Fruit fly (Drosophila melanogaster) whole organism, embryonic: ENCODE results near the gene mmy.

Source experiments
- BEAF-32 ChIP-seq: fragments of 200-800 bp; sonication (Bioruptor generic); optimal IDR thresholded peaks from 3 replicates; lab custom pipeline; 2017; ENCODE audit warnings: missing biosample characterization, missing genetic modification characterization, mild to moderate bottlenecking, moderate library complexity, missing genetic modification reagents
- CG10147 ChIP-seq: fragments of 200-800 bp; sonication (Bioruptor generic); optimal IDR thresholded peaks from 2 replicates; lab custom pipeline; 2019; ENCODE audit warnings: missing biosample characterization, mild to moderate bottlenecking, missing genetic modification characterization, moderate library complexity
- CG10209 ChIP-seq: fragments of 200-800 bp; sonication (Bioruptor generic); optimal IDR thresholded peaks from 3 replicates; lab custom pipeline; 2017; ENCODE audit warnings: missing biosample characterization, mild to moderate bottlenecking, missing genetic modification characterization, missing genetic modification reagents
- CG10431 ChIP-seq: fragments of 200-800 bp; sonication (Bioruptor generic); optimal IDR thresholded peaks from 3 replicates; lab custom pipeline; 2018; ENCODE audit warnings: missing biosample characterization, mild to moderate bottlenecking, missing genetic modification characterization
- CG11560 ChIP-seq: fragments of 200-800 bp; sonication (Bioruptor generic); IDR thresholded peaks from 3 replicates; pipeline ENCODE4 v1.3.6; 2022; ENCODE audit warnings: missing biosample characterization, missing genetic modification characterization
- CG11696 ChIP-seq: fragments of 200-800 bp; sonication (Bioruptor generic); IDR thresholded peaks from 2 replicates; pipeline ENCODE4 v1.3.6; 2022; ENCODE audit warnings: missing biosample characterization, missing genetic modification characterization
- CG12299 ChIP-seq: fragments of 200-800 bp; sonication (Bioruptor generic); optimal IDR thresholded peaks from 2 replicates; lab custom pipeline; 2018; ENCODE audit warnings: missing biosample characterization, mild to moderate bottlenecking, missing genetic modification characterization
- CG12769 ChIP-seq: fragments of 200-800 bp; sonication (Bioruptor generic); optimal IDR thresholded peaks from 2 replicates; lab custom pipeline; 2019; ENCODE audit warnings: missing biosample characterization, mild to moderate bottlenecking, missing genetic modification characterization, moderate library complexity
- CG14710 ChIP-seq: fragments of 200-800 bp; sonication (Bioruptor generic); optimal IDR thresholded peaks from 3 replicates; lab custom pipeline; 2019; ENCODE audit warnings: missing biosample characterization, mild to moderate bottlenecking, missing genetic modification characterization, moderate library complexity
- CG15073 ChIP-seq: fragments of 200-800 bp; sonication (Bioruptor generic); optimal IDR thresholded peaks from 2 replicates; lab custom pipeline; 2016; ENCODE audit warnings: missing biosample characterization, missing genetic modification characterization
- CG1832 ChIP-seq: fragments of 200-800 bp; sonication (Bioruptor generic); optimal IDR thresholded peaks from 2 replicates; lab custom pipeline; 2017; ENCODE audit warnings: missing biosample characterization, mild to moderate bottlenecking, missing genetic modification characterization, inconsistent platforms
- CG3281 ChIP-seq: fragments of 200-800 bp; sonication (Bioruptor generic); optimal IDR thresholded peaks from 3 replicates; lab custom pipeline; 2017; ENCODE audit warnings: missing biosample characterization, mild to moderate bottlenecking, missing genetic modification characterization
- CG3838 ChIP-seq: fragments of 200-800 bp; sonication (Bioruptor generic); optimal IDR thresholded peaks from 3 replicates; lab custom pipeline; 2016; ENCODE audit warnings: missing biosample characterization, missing genetic modification characterization
- CG4707 ChIP-seq: fragments of 200-800 bp; sonication (Bioruptor generic); optimal IDR thresholded peaks from 2 replicates; lab custom pipeline; 2018; ENCODE audit warnings: missing biosample characterization, mild to moderate bottlenecking, missing genetic modification characterization, moderate library complexity
- CG7839 ChIP-seq: fragments of 200-800 bp; sonication (Bioruptor generic); optimal IDR thresholded peaks from 3 replicates; lab custom pipeline; 2018; ENCODE audit warnings: missing biosample characterization, mild to moderate bottlenecking, missing genetic modification characterization, moderate library complexity
- CG9797 ChIP-seq: fragments of 200-800 bp; sonication (Bioruptor generic); optimal IDR thresholded peaks from 3 replicates; lab custom pipeline; 2018; ENCODE audit warnings: missing biosample characterization, mild to moderate bottlenecking, missing genetic modification characterization
- CG9932 ChIP-seq: fragments of 200-800 bp; sonication (Bioruptor generic); IDR thresholded peaks from 2 replicates; pipeline ENCODE4 v1.3.6; 2022; ENCODE audit warnings: missing biosample characterization, missing genetic modification characterization
- Camta ChIP-seq: fragments of 200-800 bp; sonication (Bioruptor generic); optimal IDR thresholded peaks from 2 replicates; lab custom pipeline; 2016; ENCODE audit warnings: missing biosample characterization, missing genetic modification characterization
- CrebB ChIP-seq: fragments of 200-800 bp; sonication (Bioruptor generic); optimal IDR thresholded peaks from 3 replicates; lab custom pipeline; 2018; ENCODE audit warnings: missing biosample characterization, mild to moderate bottlenecking, missing genetic modification characterization
- Dad ChIP-seq: fragments of 200-800 bp; sonication (Bioruptor generic); optimal IDR thresholded peaks from 3 replicates; lab custom pipeline; 2016; ENCODE audit warnings: missing biosample characterization, missing genetic modification characterization
- Dfd ChIP-seq, 2 experiments: fragments of >200 bp; optimal IDR thresholded peaks; 2 replicates each; lab custom pipeline; 2017; ENCODE audit warnings: missing biosample characterization in 2 of 2, missing genetic modification characterization in 2 of 2
- Fer3 ChIP-seq: fragments of 200-800 bp; sonication (Bioruptor generic); optimal IDR thresholded peaks from 2 replicates; lab custom pipeline; 2018; ENCODE audit warnings: missing biosample characterization, mild to moderate bottlenecking, missing genetic modification characterization, moderate library complexity
- Gug ChIP-seq: fragments of 200-800 bp; sonication (Bioruptor generic); IDR thresholded peaks from 4 replicates; pipeline ENCODE4 v1.3.6; 2022; ENCODE audit warnings: missing biosample characterization, missing genetic modification characterization
- HLH4C ChIP-seq: fragments of 200-800 bp; sonication (Bioruptor generic); IDR thresholded peaks from 3 replicates; pipeline ENCODE4 v1.3.6; 2022; ENCODE audit warnings: missing biosample characterization, missing genetic modification characterization; ENCODE audit not compliant: partially characterized antibody
- Mad ChIP-seq: fragments of 200-800 bp; sonication (Bioruptor generic); optimal IDR thresholded peaks from 2 replicates; lab custom pipeline; 2016; ENCODE audit warnings: missing biosample characterization, missing genetic modification characterization
- Neu2 ChIP-seq: fragments of 200-800 bp; sonication (Bioruptor generic); optimal IDR thresholded peaks from 3 replicates; lab custom pipeline; 2016; ENCODE audit warnings: missing biosample characterization, missing genetic modification characterization, borderline replicate concordance
- Sry-β ChIP-seq: fragments of 200-800 bp; sonication (Bioruptor generic); optimal IDR thresholded peaks from 2 replicates; lab custom pipeline; 2018; ENCODE audit warnings: missing biosample characterization, mild to moderate bottlenecking, missing genetic modification characterization, moderate library complexity
- Ssrp ChIP-seq: fragments of 200-800 bp; sonication (Bioruptor generic); optimal IDR thresholded peaks from 2 replicates; lab custom pipeline; 2018; ENCODE audit warnings: missing biosample characterization, mild to moderate bottlenecking, missing genetic modification characterization, moderate library complexity
- Trl ChIP-seq, 3 experiments: fragments of >200 bp in 2 of 3; fragments of 200-800 bp in 1 of 3; sonication (Bioruptor generic) in 1 of 3; optimal IDR thresholded peaks; 2 replicates in 1 of 3; 3 replicates in 2 of 3; lab custom pipeline; 2016 to 2017; ENCODE audit warnings: missing biosample characterization in 1 of 3, missing genetic modification characterization in 1 of 3
- ac ChIP-seq: fragments of 200-800 bp; sonication (Bioruptor generic); optimal IDR thresholded peaks from 3 replicates; lab custom pipeline; 2017; ENCODE audit warnings: missing biosample characterization, mild to moderate bottlenecking, missing genetic modification characterization
- ase ChIP-seq: fragments of 200-800 bp; sonication (Bioruptor generic); IDR thresholded peaks from 3 replicates; pipeline ENCODE4 v1.3.6; 2022; ENCODE audit warnings: missing biosample characterization, missing genetic modification characterization
- cato ChIP-seq: fragments of 200-800 bp; sonication (Bioruptor generic); optimal IDR thresholded peaks from 2 replicates; lab custom pipeline; 2016; ENCODE audit warnings: missing biosample characterization, missing genetic modification characterization, borderline replicate concordance
- ci ChIP-seq: fragments of 200-800 bp; sonication (Bioruptor generic); IDR thresholded peaks from 3 replicates; pipeline ENCODE4 v1.3.6; 2022; ENCODE audit warnings: missing biosample characterization, missing genetic modification characterization
- crp ChIP-seq, 2 experiments: fragments of 200-800 bp; sonication (Bioruptor generic); optimal IDR thresholded peaks; 2 replicates in 1 of 2; 3 replicates in 1 of 2; lab custom pipeline; 2017; ENCODE audit warnings: missing biosample characterization in 2 of 2, missing genetic modification characterization in 2 of 2, mild to moderate bottlenecking in 1 of 2, moderate library complexity in 1 of 2
- grn ChIP-seq: fragments of 200-800 bp; sonication (Bioruptor generic); optimal IDR thresholded peaks from 3 replicates; lab custom pipeline; 2017; ENCODE audit warnings: missing biosample characterization, missing genetic modification characterization
- gsb-n ChIP-seq: fragments of 200-800 bp; sonication (Bioruptor generic); optimal IDR thresholded peaks from 3 replicates; lab custom pipeline; 2018; ENCODE audit warnings: missing biosample characterization, mild to moderate bottlenecking, missing genetic modification characterization
- gt ChIP-seq: fragments of 200-800 bp; sonication (Bioruptor generic); IDR thresholded peaks from 2 replicates; pipeline ENCODE4 v1.3.6; 2022; ENCODE audit warnings: missing biosample characterization, missing genetic modification characterization
- knrl ChIP-seq: fragments of 200-800 bp; sonication (Bioruptor generic); IDR thresholded peaks from 3 replicates; pipeline ENCODE4 v1.3.6; 2022; ENCODE audit warnings: missing biosample characterization, missing genetic modification characterization; ENCODE audit not compliant: partially characterized antibody
- oc ChIP-seq: fragments of 200-800 bp; sonication (Bioruptor generic); optimal IDR thresholded peaks from 2 replicates; lab custom pipeline; 2018; ENCODE audit warnings: missing biosample characterization, mild to moderate bottlenecking, missing genetic modification characterization, moderate library complexity
- org-1 ChIP-seq: fragments of 200-800 bp; sonication (Bioruptor generic); optimal IDR thresholded peaks from 2 replicates; lab custom pipeline; 2017; ENCODE audit warnings: missing biosample characterization, missing genetic modification characterization
- phol ChIP-seq: fragments of 200-800 bp; sonication (Bioruptor generic); optimal IDR thresholded peaks from 3 replicates; lab custom pipeline; 2018; ENCODE audit warnings: missing biosample characterization, mild to moderate bottlenecking, missing genetic modification characterization, moderate library complexity
- psq ChIP-seq: fragments of 200-800 bp; sonication (Bioruptor generic); optimal IDR thresholded peaks from 2 replicates; lab custom pipeline; 2017; ENCODE audit warnings: missing biosample characterization, missing genetic modification characterization
- pum ChIP-seq: fragments of 200-800 bp; sonication (Bioruptor generic); optimal IDR thresholded peaks from 2 replicates; lab custom pipeline; 2016; ENCODE audit warnings: missing biosample characterization, missing genetic modification characterization
- pzg ChIP-seq: fragments of 200-800 bp; sonication (Bioruptor generic); optimal IDR thresholded peaks from 3 replicates; lab custom pipeline; 2018; ENCODE audit warnings: missing biosample characterization, mild to moderate bottlenecking, missing genetic modification characterization, moderate library complexity
- tap ChIP-seq: fragments of 200-800 bp; optimal IDR thresholded peaks from 3 replicates; lab custom pipeline; 2019; ENCODE audit warnings: missing biosample characterization, mild to moderate bottlenecking, missing genetic modification characterization, moderate library complexity
- vfl ChIP-seq: fragments of 200-800 bp; sonication (Bioruptor generic); optimal IDR thresholded peaks from 2 replicates; lab custom pipeline; 2016; ENCODE audit warnings: missing biosample characterization, missing genetic modification characterization
- wek ChIP-seq: fragments of 200-800 bp; sonication (Bioruptor generic); optimal IDR thresholded peaks from 3 replicates; lab custom pipeline; 2018; ENCODE audit warnings: missing biosample characterization, mild to moderate bottlenecking, missing genetic modification characterization, moderate library complexity
- zen ChIP-seq: fragments of 200-800 bp; sonication (Bioruptor generic); optimal IDR thresholded peaks from 3 replicates; lab custom pipeline; 2018; ENCODE audit warnings: missing biosample characterization, mild to moderate bottlenecking, missing genetic modification characterization, moderate library complexity
- zfh1 ChIP-seq: fragments of 200-800 bp; sonication (Bioruptor generic); IDR thresholded peaks from 3 replicates; pipeline ENCODE4 v1.3.6; 2022; ENCODE audit warnings: missing biosample characterization, missing genetic modification characterization

The mmy gene

DNA sequence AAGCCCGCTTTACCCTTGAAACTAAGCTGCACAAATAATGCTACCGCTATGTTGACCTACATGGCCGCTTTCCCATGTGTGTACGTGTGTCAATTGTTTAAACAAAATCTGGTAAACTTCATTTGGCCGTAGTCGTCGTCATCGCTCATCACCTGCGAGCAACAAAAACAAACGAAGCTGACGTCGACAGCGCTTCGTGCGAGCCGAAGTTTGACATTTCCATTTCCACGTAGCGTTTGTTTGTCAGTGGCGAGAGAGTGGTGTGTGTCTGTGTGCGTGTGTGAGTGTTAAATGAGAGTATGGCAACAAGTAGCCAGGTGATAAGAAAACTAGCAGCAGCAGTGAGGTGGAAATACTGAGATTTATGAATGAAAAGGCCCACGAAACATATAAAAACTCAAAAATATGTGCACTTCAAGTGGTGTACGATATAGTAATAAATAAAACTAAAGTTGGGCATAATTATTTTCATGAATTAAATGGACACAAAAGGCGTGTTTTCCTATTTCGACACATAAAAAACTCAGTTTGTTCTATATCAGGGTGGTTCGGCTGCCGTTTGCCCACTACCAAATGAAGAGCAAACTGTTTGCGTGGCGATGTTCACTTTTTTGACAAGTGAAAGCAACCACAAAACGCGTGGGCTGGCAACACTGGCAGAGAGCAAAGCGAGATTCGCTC is 5.7 kb upstream of the mmy start (continued):
- TF ChIP-seq pzg (GFP tag; lab: Kevin White, UChicago) (no peak), wek (GFP tag; lab: Kevin White, UChicago) (peak; percentile 72), grn (GFP tag; lab: Kevin White, UChicago) (no peak), BEAF-32 (GFP tag; lab: Kevin White, UChicago) (no peak), zfh1 (GFP tag; lab: Robert Waterston, UW) (no peak), CG9932 (GFP tag; lab: Robert Waterston, UW) (peak; percentile 50; the same call in 1 of the 2 replicates), Fer3 (tag; lab: Kevin White, UChicago) (peak; percentile 52), Trl (optimal IDR thresholded peaks at IDR 0.05; lab: Kevin White, UChicago) (peak; percentile 55 to 82), Trl (GFP tag; optimal IDR thresholded peaks at IDR 0.05; lab: Kevin White, UChicago) (no peak), Gug (no peak), cato (GFP tag; lab: Kevin White, UChicago) (no peak), HLH4C (GFP tag; lab: Robert Waterston, UW) (no peak), CG15073 (no peak), CG9797 (GFP tag; lab: Kevin White, UChicago) (no peak), Camta (no peak), Sry-β (GFP tag; lab: Kevin White, UChicago) (no peak), knrl (no peak), CrebB (tag; lab: Kevin White, UChicago) (peak; percentile 82), CG14710 (peak; percentile 14), CG10209 (GFP tag; lab: Kevin White, UChicago) (peak; percentile 36), CG11560 (tag; lab: Robert Waterston, UW) (no peak), CG11696 (no peak), CG12769 (peak; percentile 70), ac (no peak), CG4707 (GFP tag; lab: Kevin White, UChicago) (peak; percentile 49), CG10431 (GFP tag; lab: Kevin White, UChicago) (peak; percentile 65), Dfd (GFP tag; optimal IDR thresholded peaks at IDR 0.05; lab: Kevin White, UChicago) (no peak), CG3281 (GFP tag; lab: Kevin White, UChicago) (peak; percentile 43), gt (GFP tag; lab: Robert Waterston, UW) (no peak), gsb-n (no peak), CG3838 (GFP tag; lab: Kevin White, UChicago) (no peak), ci (GFP tag; lab: Robert Waterston, UW) (peak; percentile 55; the same call in 2 of the 3 replicates), oc (tag; lab: Kevin White, UChicago) (no peak), crp (GFP tag; optimal IDR thresholded peaks at IDR 0.05; lab: Kevin White, UChicago) (no peak), ase (GFP tag; lab: Robert Waterston, UW) (no peak), Mad (GFP tag; lab: Kevin White, UChicago) (no peak), CG1832 (GFP tag; lab: Kevin White, UChicago) (no peak), CG10147 (GFP tag; lab: Kevin White, UChicago) (no peak), pum (GFP tag; lab: Kevin White, UChicago) (no peak), phol (tag; lab: Kevin White, UChicago) (no peak), zen (no peak), Dad (GFP tag; lab: Kevin White, UChicago) (no peak), CG12299 (tag; lab: Kevin White, UChicago) (peak; percentile 63), CG7839 (tag; lab: Kevin White, UChicago) (no peak), Ssrp (tag; lab: Kevin White, UChicago) (peak; percentile 13), vfl (no peak), tap (tag; lab: Kevin White, UChicago) (peak; percentile 55), psq (GFP tag; lab: Kevin White, UChicago) (no peak), Neu2 (GFP tag; lab: Kevin White, UChicago) (peak; percentile 54), org-1 (GFP tag; lab: Kevin White, UChicago) (peak; percentile 28)
